Worm (Caenorhabditis elegans) whole organism, mixed stage, embryonic: ENCODE data around the gene B0416.10.

Experiments
- M03D4.4 ChIP-seq: sonication (generic microtip); optimal IDR thresholded peaks from 2 replicates; lab custom pipeline; 2017; ENCODE audit warnings: mild to moderate bottlenecking, missing genetic modification characterization, missing compliant biosample characterization
- bed-3 ChIP-seq: fragments of 200-800 bp; sonication (Bioruptor generic); optimal IDR thresholded peaks from 3 replicates; lab custom pipeline; 2018; ENCODE audit warnings: mild to moderate bottlenecking, missing genetic modification characterization, moderate library complexity, missing compliant biosample characterization
- ceh-43 ChIP-seq: fragments of 200-800 bp; sonication (Bioruptor generic); optimal IDR thresholded peaks from 2 replicates; lab custom pipeline; 2018; ENCODE audit warnings: mild to moderate bottlenecking, missing genetic modification characterization, moderate library complexity, missing compliant biosample characterization
- ceh-83 ChIP-seq: fragments of 200-800 bp; sonication (Bioruptor generic); optimal IDR thresholded peaks from 2 replicates; lab custom pipeline; 2018; ENCODE audit warnings: mild to moderate bottlenecking, missing genetic modification characterization, missing compliant biosample characterization
- flh-1 ChIP-seq: fragments of 200-800 bp; sonication (Bioruptor generic); optimal IDR thresholded peaks from 2 replicates; lab custom pipeline; 2018; ENCODE audit warnings: mild to moderate bottlenecking, missing genetic modification characterization, moderate library complexity, missing compliant biosample characterization
- lin-32 ChIP-seq: fragments of 200-800 bp; sonication (Bioruptor generic); optimal IDR thresholded peaks from 2 replicates; lab custom pipeline; 2018; ENCODE audit warnings: mild to moderate bottlenecking, missing genetic modification characterization, missing compliant biosample characterization
- lsy-2 ChIP-seq: fragments of 150-350 bp; optimal IDR thresholded peaks from 2 replicates; lab custom pipeline; 2014; ENCODE audit warnings: missing biosample characterization, missing genetic modification characterization
- snpc-4 ChIP-seq: fragments of 150-350 bp; optimal IDR thresholded peaks from 2 replicates; lab custom pipeline; 2014; ENCODE audit warnings: missing biosample characterization, missing genetic modification characterization

DNA sequence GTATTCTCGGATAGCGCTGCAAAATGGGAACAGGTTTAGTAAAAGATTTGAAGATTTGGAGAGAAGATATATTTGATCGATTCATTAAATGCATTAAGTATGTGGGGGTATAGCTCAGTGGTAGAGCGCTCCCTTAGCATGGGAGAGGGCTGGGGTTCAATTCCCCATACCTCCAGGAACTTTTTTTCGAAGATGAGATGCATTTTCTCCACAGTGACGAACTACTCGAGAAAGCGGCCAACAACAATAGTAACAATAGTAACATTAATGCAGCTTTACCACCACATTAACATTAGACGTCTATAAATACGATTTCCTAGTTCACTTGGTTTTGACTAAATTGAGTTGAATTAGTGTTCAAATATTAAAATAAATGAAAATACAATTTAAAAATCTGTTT lies 36.8 kb downstream of the B0416.10 start:
- TF ChIP-seq bed-3 (GFP tag; lab: Kevin White, UChicago) (no peak), flh-1 (GFP tag; lab: Kevin White, UChicago) (no peak), snpc-4 (tag; lab: Kevin White, UChicago) (no peak), ceh-83 (GFP tag; lab: Kevin White, UChicago) (no peak), M03D4.4 (tag; lab: Kevin White, UChicago) (no peak), ceh-43 (GFP tag; lab: Kevin White, UChicago) (no peak), lin-32 (GFP tag; lab: Kevin White, UChicago) (no peak), lsy-2 (no peak)
